Fruit fly (Drosophila melanogaster): ENCODE data around the gene CG7368.

DNA sequence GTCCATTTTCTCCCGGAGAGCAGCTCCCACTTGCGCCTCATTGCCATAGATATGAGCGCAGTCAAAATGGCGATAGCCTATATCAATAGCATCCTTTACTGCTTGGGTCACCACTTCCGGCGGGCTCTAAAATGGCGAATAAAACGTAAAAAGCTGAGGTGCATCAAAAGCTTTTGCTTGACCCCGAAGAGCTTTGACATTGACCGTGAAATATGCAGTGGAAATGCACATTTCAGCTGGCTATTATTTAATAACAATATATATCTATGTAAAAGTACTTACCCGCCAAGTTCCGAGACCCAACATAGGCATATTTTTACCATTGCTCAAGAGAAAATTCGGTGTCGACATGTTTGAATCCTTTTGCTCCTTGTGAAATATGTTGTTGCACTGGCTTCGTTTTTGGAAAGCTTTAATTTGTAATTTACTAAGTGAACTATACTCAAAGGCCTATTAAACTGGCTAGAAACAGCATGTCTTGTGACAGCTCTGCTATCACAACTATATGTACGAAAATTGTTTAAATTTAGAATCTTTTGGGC is 28.7 kb downstream of the CG7368 start, which contains the start of gene CG6083:
- TF ChIP-seq CG2712 (tag; optimal IDR thresholded peaks at IDR 0.05) (no peak), CG6689 (GFP tag; IDR thresholded peaks at IDR 0.05) (no peak), ash1 (GFP tag; optimal IDR thresholded peaks at IDR 0.05) (no peak), Adf1 (GFP tag; IDR thresholded peaks at IDR 0.05) (no peak), pum (GFP tag; optimal IDR thresholded peaks at IDR 0.05) (no peak), insv (GFP tag; optimal IDR thresholded peaks at IDR 0.05) (no peak), Neu2 (GFP tag; optimal IDR thresholded peaks at IDR 0.05; ENCODE audit: borderline replicate concordance) (no peak), onecut (GFP tag; IDR thresholded peaks at IDR 0.05) (no peak), ttk (GFP tag; IDR thresholded peaks at IDR 0.05) (no peak)

Measured in whole organism, embryonic.